Fruit fly (Drosophila melanogaster): ENCODE results near the gene MetRS-m.

Gene MetRS-m

DNA sequence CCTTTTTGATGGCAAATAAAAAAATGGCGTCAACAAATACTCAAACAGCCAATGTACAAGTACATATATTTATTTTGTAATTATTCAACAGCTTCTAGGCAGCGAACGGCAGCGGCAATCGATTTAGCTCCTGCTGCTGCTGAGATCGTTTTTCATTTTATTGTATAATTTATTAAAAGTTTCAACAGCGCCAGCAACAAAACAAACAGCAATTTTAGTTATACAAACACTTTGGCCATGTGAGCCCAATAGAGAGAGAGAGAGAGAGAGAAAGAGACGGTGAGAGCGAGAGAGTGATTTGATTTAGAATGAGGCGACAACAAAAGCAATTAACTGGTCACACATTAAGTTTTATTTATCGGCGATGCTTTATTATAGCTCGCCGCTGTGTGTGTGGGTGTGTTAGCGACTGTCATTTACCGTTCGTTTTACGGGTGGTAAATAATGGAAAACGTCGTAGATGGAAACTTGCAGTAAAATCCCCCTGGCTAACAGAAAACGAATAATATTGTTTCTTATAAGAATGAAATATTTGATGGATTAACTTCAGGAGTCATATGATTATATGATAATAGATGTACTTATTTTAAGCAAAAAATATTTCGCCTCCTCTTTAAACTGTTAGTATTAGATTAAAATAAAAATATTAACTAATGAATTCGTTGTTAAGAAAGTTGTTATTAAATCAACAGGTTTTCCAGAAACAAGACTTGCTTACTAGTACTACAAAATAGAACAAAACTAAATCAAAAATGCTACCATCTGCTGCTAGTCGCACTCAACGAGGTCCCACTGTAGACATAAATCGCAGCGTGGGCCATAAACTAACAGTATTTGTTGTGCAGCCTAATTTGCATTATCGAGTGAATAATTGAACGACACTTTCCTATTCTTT, 25.5 kb upstream of the MetRS-m start (continued):
- TF ChIP-seq CG17186 (GFP tag; optimal IDR thresholded peaks at IDR 0.05) (no peak), fd64A (GFP tag; optimal IDR thresholded peaks at IDR 0.05) (no peak), sima (GFP tag; optimal IDR thresholded peaks at IDR 0.05) (no peak), psq (GFP tag; optimal IDR thresholded peaks at IDR 0.05) (no peak), CG4328 (GFP tag; optimal IDR thresholded peaks at IDR 0.05) (no peak), CG1233 (GFP tag; optimal IDR thresholded peaks at IDR 0.05) (no peak), CG8944 (GFP tag; optimal IDR thresholded peaks at IDR 0.05) (no peak), cas (GFP tag; IDR thresholded peaks at IDR 0.05) (no peak), CG14014 (GFP tag; IDR thresholded peaks at IDR 0.05) (no peak), ems (GFP tag; optimal IDR thresholded peaks at IDR 0.05) (no peak), CG10267 (tag; optimal IDR thresholded peaks at IDR 0.05) (no peak), CG10209 (GFP tag; optimal IDR thresholded peaks at IDR 0.05) (no peak), bab2 (GFP tag; optimal IDR thresholded peaks at IDR 0.05) (no peak), mirr (GFP tag; optimal IDR thresholded peaks at IDR 0.05) (peak; percentile 46), gem (tag; optimal IDR thresholded peaks at IDR 0.05) (peak; percentile 45), CG2875 (GFP tag; optimal IDR thresholded peaks at IDR 0.05) (no peak), fd3F (GFP tag; optimal IDR thresholded peaks at IDR 0.05) (no peak), H2.0 (GFP tag; IDR thresholded peaks at IDR 0.05) (no peak), CG7271 (tag; optimal IDR thresholded peaks at IDR 0.05) (no peak), H15 (GFP tag; IDR thresholded peaks at IDR 0.05) (no peak), Rfx (GFP tag; IDR thresholded peaks at IDR 0.05) (no peak), sna (GFP tag; IDR thresholded peaks at IDR 0.05; ENCODE audit: partially characterized antibody) (no peak), p53 (GFP tag; optimal IDR thresholded peaks at IDR 0.05) (no peak), Hr78 (GFP tag; optimal IDR thresholded peaks at IDR 0.05) (no peak), Jarid2 (GFP tag; optimal IDR thresholded peaks at IDR 0.05) (no peak), CG3407 (GFP tag; optimal IDR thresholded peaks at IDR 0.05) (no peak), ase (GFP tag; IDR thresholded peaks at IDR 0.05) (no peak), sd (tag; optimal IDR thresholded peaks at IDR 0.05) (peak; percentile 79), tup (GFP tag; optimal IDR thresholded peaks at IDR 0.05) (peak; percentile 12), run (tag; optimal IDR thresholded peaks at IDR 0.05) (no peak), otp (GFP tag; IDR thresholded peaks at IDR 0.05) (no peak), CG3065 (GFP tag; optimal IDR thresholded peaks at IDR 0.05) (no peak), CG11398 (GFP tag; optimal IDR thresholded peaks at IDR 0.05) (no peak), HLHmδ (GFP tag; optimal IDR thresholded peaks at IDR 0.05) (no peak), pnt (GFP tag; optimal IDR thresholded peaks at IDR 0.05) (no peak), amos (GFP tag; IDR thresholded peaks at IDR 0.05; ENCODE audit: partially characterized antibody) (no peak), CG31388 (GFP tag; optimal IDR thresholded peaks at IDR 0.05) (no peak), CG1603 (tag; optimal IDR thresholded peaks at IDR 0.05) (no peak), E2f1 (GFP tag; IDR thresholded peaks at IDR 0.05) (no peak), oc (tag; optimal IDR thresholded peaks at IDR 0.05) (no peak), CG6272 (GFP tag; IDR thresholded peaks at IDR 0.05) (no peak), Asciz (GFP tag; optimal IDR thresholded peaks at IDR 0.05) (no peak), repo (GFP tag; optimal IDR thresholded peaks at IDR 0.05) (no peak), Abd-B (GFP tag; optimal IDR thresholded peaks at IDR 0.05) (no peak), ara (GFP tag; IDR thresholded peaks at IDR 0.05) (no peak), zf30C (GFP tag; optimal IDR thresholded peaks at IDR 0.05) (no peak), Dek (tag; optimal IDR thresholded peaks at IDR 0.05) (no peak), HmgD (GFP tag; optimal IDR thresholded peaks at IDR 0.05) (no peak), cato (GFP tag; optimal IDR thresholded peaks at IDR 0.05; ENCODE audit: borderline replicate concordance) (no peak)

Measured in whole organism, embryonic.